Fruit fly (Drosophila melanogaster) whole organism, pupa: ENCODE results near the gene Noc1.
A peak's percentile ranks its signal among the peaks of the same experiment; 100 is the strongest.

Experiments
- CG10348 ChIP-seq: fragments of 200-800 bp; sonication (Bioruptor generic); IDR thresholded peaks from 2 replicates; pipeline ENCODE4 v1.3.6; 2022; ENCODE audit warnings: missing biosample characterization, missing genetic modification characterization
- CG12605 ChIP-seq: fragments of 200-800 bp; sonication (Bioruptor generic); IDR thresholded peaks from 2 replicates; pipeline ENCODE4 v1.3.6; 2022; ENCODE audit warnings: missing biosample characterization, missing genetic modification characterization
- CG13204 ChIP-seq: fragments of 200-800 bp; sonication (Bioruptor generic); optimal IDR thresholded peaks from 2 replicates; lab custom pipeline; 2018; ENCODE audit warnings: missing biosample characterization, mild to moderate bottlenecking, missing genetic modification characterization, moderate library complexity
- CG14655 ChIP-seq: fragments of 200-800 bp; sonication (Bioruptor generic); optimal IDR thresholded peaks from 3 replicates; lab custom pipeline; 2017; ENCODE audit warnings: mild to moderate bottlenecking, missing biosample characterization, missing genetic modification reagents, missing genetic modification characterization
- CG15710 ChIP-seq: fragments of 200-800 bp; sonication (Bioruptor generic); optimal IDR thresholded peaks from 2 replicates; lab custom pipeline; 2018; ENCODE audit warnings: missing biosample characterization, mild to moderate bottlenecking, missing genetic modification characterization, moderate library complexity
- CG17806 ChIP-seq: fragments of 200-800 bp; sonication (Bioruptor generic); optimal IDR thresholded peaks from 2 replicates; lab custom pipeline; 2018; ENCODE audit warnings: missing biosample characterization, mild to moderate bottlenecking, missing genetic modification characterization, moderate library complexity
- CG32121 ChIP-seq: fragments of 200-800 bp; sonication (Bioruptor generic); IDR thresholded peaks from 2 replicates; pipeline ENCODE4 v1.3.6; 2022; ENCODE audit warnings: missing biosample characterization, missing genetic modification characterization
- CG34367 ChIP-seq: fragments of 200-800 bp; sonication (Bioruptor generic); optimal IDR thresholded peaks from 2 replicates; lab custom pipeline; 2018; ENCODE audit warnings: missing biosample characterization, mild to moderate bottlenecking, missing genetic modification characterization
- CG4496 ChIP-seq: fragments of 200-800 bp; sonication (Bioruptor generic); IDR thresholded peaks from 3 replicates; pipeline ENCODE4 v1.3.6; 2022; ENCODE audit warnings: missing biosample characterization, missing genetic modification characterization
- CG8159 ChIP-seq: fragments of 200-800 bp; sonication (Bioruptor generic); optimal IDR thresholded peaks from 3 replicates; lab custom pipeline; 2018; ENCODE audit warnings: missing biosample characterization, mild to moderate bottlenecking, missing genetic modification characterization, moderate library complexity
- CG8301 ChIP-seq: fragments of 200-800 bp; sonication (Bioruptor generic); optimal IDR thresholded peaks from 2 replicates; lab custom pipeline; 2018; ENCODE audit warnings: missing biosample characterization, mild to moderate bottlenecking, missing genetic modification characterization
- CG9948 ChIP-seq: fragments of 200-800 bp; sonication (Bioruptor generic); optimal IDR thresholded peaks from 2 replicates; lab custom pipeline; 2018; ENCODE audit warnings: missing biosample characterization, mild to moderate bottlenecking, missing genetic modification characterization, moderate library complexity
- D1 ChIP-seq: fragments of 200-800 bp; sonication (Bioruptor generic); optimal IDR thresholded peaks from 2 replicates; lab custom pipeline; 2018; ENCODE audit warnings: missing biosample characterization, mild to moderate bottlenecking, missing genetic modification characterization, moderate library complexity
- EcR ChIP-seq: fragments of 200-800 bp; sonication (Bioruptor generic); optimal IDR thresholded peaks from 3 replicates; lab custom pipeline; 2019; ENCODE audit warnings: missing biosample characterization, missing genetic modification characterization, mild to moderate bottlenecking, moderate library complexity, missing genetic modification reagents
- Ets98B ChIP-seq: fragments of 200-800 bp; sonication (Bioruptor generic); IDR thresholded peaks from 2 replicates; pipeline ENCODE4 v1.3.6; 2022; ENCODE audit warnings: missing biosample characterization, missing genetic modification characterization
- Pif1A ChIP-seq: fragments of 200-800 bp; sonication (Bioruptor generic); optimal IDR thresholded peaks from 3 replicates; lab custom pipeline; 2016; ENCODE audit warnings: missing biosample characterization, missing genetic modification characterization
- Pif1B ChIP-seq: fragments of 200-800 bp; sonication (Bioruptor generic); optimal IDR thresholded peaks from 3 replicates; lab custom pipeline; 2016; ENCODE audit warnings: missing biosample characterization, missing genetic modification characterization
- Snoo ChIP-seq: fragments of 200-800 bp; sonication (Bioruptor generic); optimal IDR thresholded peaks from 3 replicates; lab custom pipeline; 2017; ENCODE audit warnings: missing biosample characterization, mild to moderate bottlenecking, missing genetic modification characterization, inconsistent platforms
- fd96Ca ChIP-seq: fragments of 200-800 bp; sonication (Bioruptor generic); IDR thresholded peaks from 3 replicates; pipeline ENCODE4 v1.3.6; 2022; ENCODE audit warnings: missing biosample characterization, missing genetic modification characterization
- gl ChIP-seq: fragments of 200-800 bp; sonication (Bioruptor generic); optimal IDR thresholded peaks from 2 replicates; lab custom pipeline; 2018; ENCODE audit warnings: missing biosample characterization, mild to moderate bottlenecking, missing genetic modification characterization
- rn ChIP-seq: fragments of 200-800 bp; sonication (Bioruptor generic); IDR thresholded peaks from 2 replicates; pipeline ENCODE4 v1.3.6; 2022; ENCODE audit warnings: missing biosample characterization, missing genetic modification characterization

Gene Noc1

DNA sequence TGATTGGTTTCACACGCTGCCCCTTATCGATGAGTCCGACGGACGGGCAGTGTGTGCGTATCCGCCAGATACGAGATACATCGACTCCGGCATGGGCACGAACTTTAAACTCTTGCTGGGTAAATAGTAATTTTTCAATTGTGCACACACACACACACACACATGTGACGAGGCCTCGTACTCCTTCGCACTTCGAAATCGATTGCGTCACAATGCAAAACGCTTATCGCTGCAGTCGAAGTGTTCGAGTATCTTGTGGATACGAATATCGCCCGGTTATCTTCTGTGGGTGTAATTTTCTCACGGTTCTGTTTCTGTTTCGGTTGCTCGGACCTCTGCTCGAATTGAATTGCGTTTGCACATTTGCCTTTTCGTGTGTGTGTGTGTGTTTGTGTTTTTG, 39.5 kb upstream of the Noc1 start:
- TF ChIP-seq Pif1A (GFP tag; lab: Kevin White, UChicago) (no peak), Pif1B (GFP tag; lab: Kevin White, UChicago) (no peak), CG14655 (GFP tag; lab: Kevin White, UChicago) (no peak), D1 (no peak), CG8159 (tag; lab: Kevin White, UChicago) (no peak), CG32121 (GFP tag; lab: Robert Waterston, UW) (no peak), Ets98B (GFP tag; lab: Robert Waterston, UW) (no peak)

DNA sequence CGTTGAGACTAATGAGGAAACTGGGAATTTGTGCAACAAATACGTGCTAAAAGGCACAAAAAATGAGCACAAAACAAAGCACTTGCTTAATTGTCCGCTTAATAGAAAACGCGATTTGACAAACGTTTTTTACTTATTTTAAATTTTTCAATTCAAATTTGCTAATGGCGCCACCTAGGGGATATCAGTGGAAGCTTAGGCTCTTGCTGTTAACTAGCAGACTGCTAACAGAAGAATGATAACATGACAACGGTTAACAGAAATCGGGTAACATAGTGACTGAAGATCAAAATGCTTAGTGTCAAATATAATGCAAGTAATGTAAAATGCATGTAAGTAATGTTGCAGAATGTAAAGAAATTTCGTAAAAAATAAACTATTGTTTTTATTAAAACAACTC, 33.4 kb upstream of the Noc1 start:
- TF ChIP-seq CG14655 (GFP tag; lab: Kevin White, UChicago) (no peak), EcR (GFP tag; lab: Kevin White, UChicago) (no peak), CG13204 (GFP tag; lab: Kevin White, UChicago) (no peak), Ets98B (GFP tag; lab: Robert Waterston, UW) (no peak), CG9948 (tag; lab: Kevin White, UChicago) (no peak), CG34367 (tag; lab: Kevin White, UChicago) (no peak), rn (GFP tag; lab: Robert Waterston, UW) (no peak), Snoo (tag; lab: Kevin White, UChicago) (no peak), Pif1B (GFP tag; lab: Kevin White, UChicago) (no peak), CG8159 (tag; lab: Kevin White, UChicago) (no peak), CG12605 (GFP tag; lab: Robert Waterston, UW) (no peak), fd96Ca (GFP tag; lab: Robert Waterston, UW) (no peak), CG8301 (no peak), gl (tag; lab: Kevin White, UChicago) (no peak), Pif1A (GFP tag; lab: Kevin White, UChicago) (no peak), CG15710 (tag; lab: Kevin White, UChicago) (no peak), CG4496 (GFP tag; lab: Robert Waterston, UW) (no peak), D1 (no peak), CG32121 (GFP tag; lab: Robert Waterston, UW) (no peak), CG10348 (no peak)

DNA sequence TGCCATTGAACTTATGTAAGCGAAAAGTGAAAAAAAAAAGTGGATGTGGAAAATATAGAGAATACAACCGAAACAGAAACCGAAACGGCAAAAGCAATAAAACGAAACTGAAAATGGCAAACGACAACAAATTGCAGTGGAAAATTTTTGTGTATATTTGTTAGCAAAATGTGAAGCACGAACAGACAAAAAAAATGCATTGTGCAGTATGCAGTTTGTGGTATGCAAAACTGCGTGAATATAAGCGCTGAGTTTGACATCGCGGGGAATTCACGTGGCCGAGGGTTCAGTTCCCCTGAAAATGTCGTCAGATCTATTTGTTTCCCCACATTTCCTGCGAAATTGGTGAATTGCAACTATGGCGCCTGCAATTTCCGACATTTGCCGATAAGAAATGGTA, 30.9 kb upstream of the Noc1 start:
- no peak for TF ChIP-seq CG13204 (GFP tag; lab: Kevin White, UChicago)

DNA sequence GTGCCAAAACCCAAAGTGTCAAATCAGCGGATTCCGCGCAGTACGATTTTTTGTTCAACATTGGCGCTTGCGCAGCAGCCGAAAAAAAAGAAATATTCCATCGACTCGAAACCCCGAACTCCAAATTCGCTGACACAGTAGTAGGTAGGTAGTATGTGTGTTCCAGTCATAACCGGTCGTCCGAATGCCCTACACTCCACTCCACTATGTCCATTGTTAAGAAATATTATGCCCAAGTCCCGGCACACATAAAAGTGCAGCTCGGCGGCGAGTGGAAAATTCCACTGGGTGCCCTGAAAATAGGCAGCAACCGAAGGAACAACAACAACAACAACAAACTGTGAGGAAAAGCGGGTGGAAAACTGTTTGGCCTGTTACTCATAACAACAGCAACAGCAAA, 29.6 kb upstream of the Noc1 start:
- TF ChIP-seq Pif1B (GFP tag; lab: Kevin White, UChicago) (no peak), CG34367 (tag; lab: Kevin White, UChicago) (no peak), CG17806 (no peak), Pif1A (GFP tag; lab: Kevin White, UChicago) (no peak), gl (tag; lab: Kevin White, UChicago) (no peak), CG12605 (GFP tag; lab: Robert Waterston, UW) (no peak), CG14655 (GFP tag; lab: Kevin White, UChicago) (no peak), CG8301 (no peak), CG32121 (GFP tag; lab: Robert Waterston, UW) (no peak), CG9948 (tag; lab: Kevin White, UChicago) (no peak), Ets98B (GFP tag; lab: Robert Waterston, UW) (no peak), CG10348 (no peak)

DNA sequence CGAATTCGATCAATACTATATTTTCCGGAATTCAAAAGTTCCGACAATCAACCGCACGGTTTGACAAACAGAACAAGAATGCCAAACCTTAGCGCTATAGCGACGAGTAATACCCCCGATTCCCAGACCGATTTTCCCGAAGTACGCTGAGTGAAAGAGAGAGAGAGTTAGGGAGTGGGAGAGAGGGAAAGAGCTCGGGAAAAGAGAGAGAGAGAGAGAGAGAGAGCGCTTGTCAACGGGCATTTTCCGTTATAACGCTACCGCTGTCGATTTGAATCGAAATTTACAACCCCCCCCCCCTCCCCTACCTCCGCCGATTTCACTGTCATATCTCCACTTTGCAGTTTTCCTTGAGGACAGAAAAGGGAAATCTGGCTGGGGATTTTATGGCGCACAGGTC, 28.0 kb upstream of the Noc1 start:
- no peak for TF ChIP-seq Snoo (tag; lab: Kevin White, UChicago)
- no peak for TF ChIP-seq CG8301
- no peak for TF ChIP-seq CG17806

DNA sequence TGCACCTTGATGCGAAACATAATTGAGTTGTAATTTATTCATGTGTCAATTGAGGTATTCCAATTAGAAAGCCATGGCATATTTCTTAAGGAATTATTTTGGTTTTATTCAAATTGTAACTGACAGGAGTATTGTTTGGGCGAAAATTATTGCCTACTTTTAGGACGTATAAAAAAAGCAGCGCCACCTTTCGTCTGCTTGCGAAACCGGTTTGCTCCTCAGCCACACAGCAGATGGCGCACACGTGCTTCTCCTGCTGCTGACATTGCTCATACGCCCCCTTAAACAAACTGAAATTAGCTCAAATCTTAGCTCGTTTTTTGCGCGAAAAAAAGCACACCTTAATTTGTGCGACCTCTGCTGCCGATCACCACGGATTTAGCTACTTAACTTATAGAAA, 26.7 kb upstream of the Noc1 start:
- TF ChIP-seq gl (tag; lab: Kevin White, UChicago): peak; percentile 1
- TF ChIP-seq CG34367 (tag; lab: Kevin White, UChicago): peak; percentile 29
- TF ChIP-seq CG4496 (GFP tag; lab: Robert Waterston, UW): peak; percentile 79
- no peak for TF ChIP-seq CG17806
- TF ChIP-seq CG13204 (GFP tag; lab: Kevin White, UChicago): no peak
- TF ChIP-seq Pif1B (GFP tag; lab: Kevin White, UChicago): no peak
- 0 out of 2 replicates have a peak, but pooled peaks have one; percentile 36 for TF ChIP-seq CG32121 (GFP tag; lab: Robert Waterston, UW)
- no peak for TF ChIP-seq CG12605 (GFP tag; lab: Robert Waterston, UW)
- TF ChIP-seq Snoo (tag; lab: Kevin White, UChicago): peak; percentile 68
- TF ChIP-seq rn (GFP tag; lab: Robert Waterston, UW): no peak
- peak; percentile 65 for TF ChIP-seq D1
- peak; percentile 13 for TF ChIP-seq Pif1A (GFP tag; lab: Kevin White, UChicago)
- peak; percentile 45; the same call in 1 of the 2 replicates for TF ChIP-seq Ets98B (GFP tag; lab: Robert Waterston, UW)

DNA sequence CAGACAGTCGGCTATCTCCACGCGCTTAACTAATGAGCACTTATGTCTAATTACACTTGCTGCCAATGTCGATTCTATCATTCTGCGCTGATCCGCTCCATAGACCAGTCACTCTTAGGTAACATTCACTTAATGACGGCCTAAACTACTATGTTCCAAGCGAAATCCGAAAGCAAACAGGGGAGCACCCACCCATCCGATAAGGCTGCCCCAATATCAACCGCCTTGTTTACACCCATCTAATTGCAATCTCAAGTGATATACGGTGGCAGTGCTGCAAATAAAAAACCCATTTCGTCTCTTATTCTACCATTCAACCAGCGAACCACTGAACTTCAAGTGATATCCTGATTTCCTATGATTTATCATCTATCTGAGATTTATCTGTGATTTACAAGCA, 25.2 kb upstream of the Noc1 start:
- TF ChIP-seq CG10348: no peak
- 0 out of 2 replicates have a peak, but pooled peaks have one; percentile 12 for TF ChIP-seq CG32121 (GFP tag; lab: Robert Waterston, UW)
